Fruit fly (Drosophila melanogaster) S2 (cell line): ENCODE data around the gene chinmo.

Experiments used
- CG8478 ChIP-seq: fragments of >200 bp; optimal IDR thresholded peaks from 2 replicates; lab custom pipeline; 2018
- CTCF ChIP-seq, 2 experiments: fragments of >200 bp; optimal IDR thresholded peaks; 2 replicates each; lab custom pipeline; 2018

The chinmo gene

dm6 chr2L:1740095-1740494 lies 89.0 kb downstream of the chinmo start:
- TF ChIP-seq CTCF (optimal IDR thresholded peaks at IDR 0.05; lab: Kevin White, UChicago) (no peak), CG8478 (no peak)

dm6 chr2L:1743800-1744199 lies 92.7 kb downstream of the chinmo start:
- no peak for TF ChIP-seq CTCF (optimal IDR thresholded peaks at IDR 0.05; lab: Kevin White, UChicago)
- TF ChIP-seq CG8478 = no peak

dm6 chr2L:1748410-1748809 lies 97.4 kb downstream of the chinmo start:
- no peak for TF ChIP-seq CG8478
- TF ChIP-seq CTCF (optimal IDR thresholded peaks at IDR 0.05; lab: Kevin White, UChicago) = no peak

dm6 chr2L:1751953-1752352 lies 100.9 kb downstream of the chinmo start, which contains the start of the genes CG17712 and CG17648:
TSS of gene CG17712 (minus strand) at chr2L:1752122.
TSS of gene CG17648 (plus strand) at chr2L:1752308.
- TF ChIP-seq CG8478 (no peak), CTCF (optimal IDR thresholded peaks at IDR 0.05; lab: Kevin White, UChicago) (no peak)
